Fruit fly (Drosophila melanogaster) whole organism, prepupa: ENCODE results near the gene CG6071.

ENCODE experiments used
- CG10669 ChIP-seq: fragments of 200-800 bp; sonication (Bioruptor generic); optimal IDR thresholded peaks from 3 replicates; lab custom pipeline; 2018; ENCODE audit warnings: missing biosample characterization, mild to moderate bottlenecking, missing genetic modification characterization, moderate library complexity
- CG11762 ChIP-seq: fragments of 200-800 bp; sonication (Bioruptor generic); optimal IDR thresholded peaks from 3 replicates; lab custom pipeline; 2016; ENCODE audit warnings: missing biosample characterization, missing genetic modification characterization; ENCODE audit not compliant: insufficient read depth
- CG15336 ChIP-seq: fragments of 200-800 bp; sonication (Bioruptor generic); IDR thresholded peaks from 2 replicates; pipeline ENCODE4 v1.3.6; 2022; ENCODE audit warnings: missing biosample characterization, missing genetic modification characterization
- CG1621 ChIP-seq: fragments of 200-800 bp; sonication (Bioruptor generic); optimal IDR thresholded peaks from 3 replicates; lab custom pipeline; 2018; ENCODE audit warnings: missing biosample characterization, mild to moderate bottlenecking, missing genetic modification characterization
- CG6792 ChIP-seq: fragments of 200-800 bp; sonication (Bioruptor generic); optimal IDR thresholded peaks from 3 replicates; lab custom pipeline; 2016; ENCODE audit warnings: missing biosample characterization, missing genetic modification characterization
- CG6854 ChIP-seq: fragments of 200-800 bp; sonication (Bioruptor generic); optimal IDR thresholded peaks from 2 replicates; lab custom pipeline; 2017; ENCODE audit warnings: missing biosample characterization, mild to moderate bottlenecking, missing genetic modification characterization
- Eip78C ChIP-seq: fragments of 200-800 bp; sonication (Bioruptor generic); peaks from one replicate; lab custom pipeline; 2016; ENCODE audit warnings: missing biosample characterization, missing genetic modification characterization
- Gug ChIP-seq: fragments of 200-800 bp; sonication (Bioruptor generic); IDR thresholded peaks from 2 replicates; pipeline ENCODE4 v1.3.6; 2022; ENCODE audit warnings: missing biosample characterization, missing genetic modification characterization
- acj6 ChIP-seq: fragments of 200-800 bp; sonication (Bioruptor generic); optimal IDR thresholded peaks from 3 replicates; lab custom pipeline; 2016; ENCODE audit warnings: missing biosample characterization, missing genetic modification characterization
- fd85E ChIP-seq: fragments of 200-800 bp; sonication (Bioruptor generic); optimal IDR thresholded peaks from 3 replicates; lab custom pipeline; 2016; ENCODE audit warnings: missing biosample characterization, missing genetic modification characterization
- pdm3 ChIP-seq: fragments of 200-800 bp; sonication (Bioruptor generic); optimal IDR thresholded peaks from 3 replicates; lab custom pipeline; 2016; ENCODE audit warnings: missing biosample characterization, missing genetic modification characterization
- svp ChIP-seq: fragments of 200-800 bp; sonication (Bioruptor generic); peaks from one replicate; lab custom pipeline; 2016; ENCODE audit warnings: missing biosample characterization, missing genetic modification characterization

DNA sequence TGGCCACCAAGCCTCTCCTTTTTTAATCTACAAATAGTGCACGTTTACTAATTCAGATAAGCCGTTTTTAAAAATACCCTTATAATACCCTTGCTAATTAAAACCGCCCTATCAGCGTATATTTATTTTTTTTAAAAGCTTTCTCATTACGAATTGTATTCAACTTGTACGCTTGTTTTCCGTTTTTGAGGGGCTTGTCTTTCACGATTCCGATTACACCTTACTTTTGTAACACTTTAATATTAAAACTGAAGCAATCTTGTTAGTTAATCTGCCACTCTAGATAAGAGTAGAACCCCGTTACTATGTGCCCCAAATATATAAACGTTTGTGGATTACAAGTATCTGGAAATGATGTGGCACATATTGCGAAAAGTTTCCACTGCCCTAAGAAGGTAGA, 23.1 kb downstream of the CG6071 start:
- TF ChIP-seq CG6854 (GFP tag; lab: Kevin White, UChicago) = no peak
- no peak for TF ChIP-seq CG10669 (GFP tag; lab: Kevin White, UChicago)
- TF ChIP-seq CG15336 (GFP tag; lab: Robert Waterston, UW) = no peak
- no peak for TF ChIP-seq fd85E (GFP tag; lab: Kevin White, UChicago)
- TF ChIP-seq Gug (GFP tag; lab: Robert Waterston, UW) = no peak
- TF ChIP-seq CG6792 (GFP tag; lab: Kevin White, UChicago) = no peak
- TF ChIP-seq pdm3 (GFP tag; lab: Kevin White, UChicago) = no peak
- no peak for TF ChIP-seq Eip78C
- no peak for TF ChIP-seq CG1621
- TF ChIP-seq CG11762 (GFP tag; lab: Kevin White, UChicago) = no peak
- TF ChIP-seq svp (GFP tag; lab: Kevin White, UChicago) = no peak
- no peak for TF ChIP-seq acj6 (GFP tag; lab: Kevin White, UChicago)
